1 fruit fly cellular context compared by ENCODE assay signal in genomic region chr2L:4222002-4222920, dm6.
A peak's percentile ranks its signal among the peaks of the same experiment; 100 is the strongest.
TF ChIP-seq lines count a peak whose summit lies in the region.

No protein-coding gene starts in this region.

TF ChIP-seq in whole organism, embryonic, 481 proteins besides CTCF, POLR2A, EP300 and RAD21 (continued from another document):
- TF ChIP-seq CG4360 (GFP tag; IDR thresholded peaks at IDR 0.05; lab: Robert Waterston, UW), result peak; percentile 97
- no peak for TF ChIP-seq Pdp1 (GFP tag; optimal IDR thresholded peaks at IDR 0.05; lab: Kevin White, UChicago)
- 0 out of 2 replicates have a peak, but pooled peaks have one; percentile 9 for TF ChIP-seq amos (GFP tag; IDR thresholded peaks at IDR 0.05; lab: Robert Waterston, UW; ENCODE audit: partially characterized antibody)
- TF ChIP-seq CG15696 (tag; optimal IDR thresholded peaks at IDR 0.05; lab: Kevin White, UChicago), result peak; percentile 63
- TF ChIP-seq fru (optimal IDR thresholded peaks at IDR 0.05; lab: Kevin White, UChicago), result no peak
- TF ChIP-seq sqz (GFP tag; optimal IDR thresholded peaks at IDR 0.05; lab: Kevin White, UChicago), result peak; percentile 78
- no peak for TF ChIP-seq CG7357 (GFP tag; IDR thresholded peaks at IDR 0.05; lab: Robert Waterston, UW)
- TF ChIP-seq lmd (GFP tag; IDR thresholded peaks at IDR 0.05; lab: Robert Waterston, UW), result no peak
- peak; percentile 27 for TF ChIP-seq CG16815 (GFP tag; optimal IDR thresholded peaks at IDR 0.05; lab: Kevin White, UChicago)
- TF ChIP-seq sob (GFP tag; IDR thresholded peaks at IDR 0.05; lab: Robert Waterston, UW), result no peak
- peak; percentile 44 for TF ChIP-seq Spps (tag; optimal IDR thresholded peaks at IDR 0.05; lab: Kevin White, UChicago)
- peak; percentile 35 for TF ChIP-seq tio (GFP tag; optimal IDR thresholded peaks at IDR 0.05; lab: Kevin White, UChicago)
- TF ChIP-seq so (GFP tag; IDR thresholded peaks at IDR 0.05; lab: Robert Waterston, UW), result no peak
- TF ChIP-seq Max (GFP tag; optimal IDR thresholded peaks at IDR 0.05; lab: Kevin White, UChicago), result no peak
- peak; percentile 60 for TF ChIP-seq CG4424 (GFP tag; optimal IDR thresholded peaks at IDR 0.05; lab: Kevin White, UChicago)
- TF ChIP-seq NfI (GFP tag; optimal IDR thresholded peaks at IDR 0.05; lab: Kevin White, UChicago), result no peak
- TF ChIP-seq Drgx (GFP tag; IDR thresholded peaks at IDR 0.05; lab: Robert Waterston, UW), result peak; percentile 42; the same call in 1 of the 2 replicates
- no peak for TF ChIP-seq Lpt (GFP tag; optimal IDR thresholded peaks at IDR 0.05; lab: Kevin White, UChicago)
- peak; percentile 81 for TF ChIP-seq sd (tag; optimal IDR thresholded peaks at IDR 0.05; lab: Kevin White, UChicago)
- no peak for TF ChIP-seq dati (GFP tag; IDR thresholded peaks at IDR 0.05; lab: Robert Waterston, UW)
- TF ChIP-seq D19A (tag; optimal IDR thresholded peaks at IDR 0.05; lab: Kevin White, UChicago), result no peak
- peak; percentile 71 for TF ChIP-seq nom (GFP tag; optimal IDR thresholded peaks at IDR 0.05; lab: Kevin White, UChicago)
- peak in 1 of 2 experiments; percentile 19 for TF ChIP-seq chif (GFP tag; optimal IDR thresholded peaks at IDR 0.05; lab: Kevin White, UChicago)
- TF ChIP-seq toy (GFP tag; IDR thresholded peaks at IDR 0.05; lab: Robert Waterston, UW), result no peak
- peak; percentile 2 for TF ChIP-seq Med (GFP tag; lab: Kevin White, UChicago)
- no peak for TF ChIP-seq knrl (GFP tag; IDR thresholded peaks at IDR 0.05; lab: Robert Waterston, UW; ENCODE audit: partially characterized antibody)
- peak; percentile 42 for TF ChIP-seq trem (tag; optimal IDR thresholded peaks at IDR 0.05; lab: Kevin White, UChicago)
- TF ChIP-seq pros (GFP tag; optimal IDR thresholded peaks at IDR 0.05; lab: Kevin White, UChicago), result peak; percentile 71
- peak; percentile 66 for TF ChIP-seq phol (tag; optimal IDR thresholded peaks at IDR 0.05; lab: Kevin White, UChicago)
- TF ChIP-seq CG12391 (tag; optimal IDR thresholded peaks at IDR 0.05; lab: Kevin White, UChicago), result peak; percentile 1
- peak; percentile 76 for TF ChIP-seq dmrt11E (tag; optimal IDR thresholded peaks at IDR 0.05; lab: Kevin White, UChicago)
- no peak for TF ChIP-seq Fer3 (tag; optimal IDR thresholded peaks at IDR 0.05; lab: Kevin White, UChicago)
- TF ChIP-seq eve (GFP tag; optimal IDR thresholded peaks at IDR 0.05; lab: Kevin White, UChicago), result no peak
- peak; percentile 83 for TF ChIP-seq CG18262 (tag; optimal IDR thresholded peaks at IDR 0.05; lab: Kevin White, UChicago)
- no peak for TF ChIP-seq exex (tag; optimal IDR thresholded peaks at IDR 0.05; lab: Kevin White, UChicago)
- TF ChIP-seq yki (optimal IDR thresholded peaks at IDR 0.05; lab: Kevin White, UChicago), result peak; percentile 6
- no peak for TF ChIP-seq CG13296 (GFP tag; optimal IDR thresholded peaks at IDR 0.05; lab: Kevin White, UChicago)
- TF ChIP-seq wor (GFP tag; IDR thresholded peaks at IDR 0.05; lab: Robert Waterston, UW), result no peak
- no peak for TF ChIP-seq Dip2 (GFP tag; IDR thresholded peaks at IDR 0.05; lab: Robert Waterston, UW)
- TF ChIP-seq Bteb2 (GFP tag; optimal IDR thresholded peaks at IDR 0.05; lab: Kevin White, UChicago), result no peak
- peak; percentile 68 for TF ChIP-seq CG14710 (tag; optimal IDR thresholded peaks at IDR 0.05; lab: Kevin White, UChicago)
- TF ChIP-seq Opbp (GFP tag; IDR thresholded peaks at IDR 0.05; lab: Robert Waterston, UW; ENCODE audit: partially characterized antibody), result 0 out of 3 replicates have a peak, but pooled peaks have one; percentile 11
- peak in 1 of 2 experiments; percentile 87 for TF ChIP-seq bsh (GFP tag; optimal IDR thresholded peaks at IDR 0.05; lab: Kevin White, UChicago)
- TF ChIP-seq CG10431 (GFP tag; optimal IDR thresholded peaks at IDR 0.05; lab: Kevin White, UChicago), result no peak
